Worm (Caenorhabditis elegans): ENCODE data around the gene oat-1.

- TF ChIP-seq nhr-237 (tag; optimal IDR thresholded peaks at IDR 0.05), result no peak
- no peak for TF ChIP-seq elt-1 (tag; optimal IDR thresholded peaks at IDR 0.05)
- no peak for TF ChIP-seq nhr-12 (tag; optimal IDR thresholded peaks at IDR 0.05)
- no peak for TF ChIP-seq ztf-4 (tag; optimal IDR thresholded peaks at IDR 0.05)
- no peak for TF ChIP-seq unc-62 (GFP tag; optimal IDR thresholded peaks at IDR 0.05)
- no peak for TF ChIP-seq dmd-4 (tag; optimal IDR thresholded peaks at IDR 0.05)
- no peak for TF ChIP-seq lin-13 (GFP tag; optimal IDR thresholded peaks at IDR 0.05)
- TF ChIP-seq lin-39 (tag; optimal IDR thresholded peaks at IDR 0.05), result no peak
- TF ChIP-seq aly-2 (tag; optimal IDR thresholded peaks at IDR 0.05), result no peak
Measured at ce11 chrIV:8464187-8464586, 8.2 kb downstream of the oat-1 start.
